Fruit fly (Drosophila melanogaster) whole organism, adult: ENCODE results near the gene eIF5B.

Source experiments
- CG11617 ChIP-seq: fragments of 200-800 bp; sonication (Bioruptor generic); optimal IDR thresholded peaks from 2 replicates; lab custom pipeline; 2017; ENCODE audit warnings: mild to moderate bottlenecking, missing biosample characterization, missing genetic modification reagents, missing genetic modification characterization
- CG12768 ChIP-seq: fragments of 200-800 bp; sonication (Bioruptor generic); optimal IDR thresholded peaks from 2 replicates; lab custom pipeline; 2017; ENCODE audit warnings: missing biosample characterization, missing genetic modification characterization, mild to moderate bottlenecking, moderate library complexity, missing genetic modification reagents
- CG1620 ChIP-seq: fragments of 200-800 bp; sonication (Bioruptor generic); optimal IDR thresholded peaks from 2 replicates; lab custom pipeline; 2016; ENCODE audit warnings: missing biosample characterization, missing genetic modification characterization
- CG5204 ChIP-seq: fragments of 200-800 bp; sonication (Bioruptor generic); optimal IDR thresholded peaks from 2 replicates; lab custom pipeline; 2016; ENCODE audit warnings: missing biosample characterization, missing genetic modification characterization
- CG7045 ChIP-seq: fragments of 200-800 bp; sonication (Bioruptor generic); optimal IDR thresholded peaks from 2 replicates; lab custom pipeline; 2017; ENCODE audit warnings: missing biosample characterization, mild to moderate bottlenecking, missing genetic modification characterization
- CG7101 ChIP-seq: fragments of 200-800 bp; sonication (Bioruptor generic); optimal IDR thresholded peaks from 2 replicates; lab custom pipeline; 2018; ENCODE audit warnings: missing biosample characterization, mild to moderate bottlenecking, missing genetic modification characterization, moderate library complexity
- Clk ChIP-seq: fragments of 200-800 bp; sonication (Bioruptor generic); optimal IDR thresholded peaks from 2 replicates; lab custom pipeline; 2017; ENCODE audit warnings: missing biosample characterization, missing genetic modification characterization
- bab1 ChIP-seq: fragments of 200-800 bp; sonication (Bioruptor generic); optimal IDR thresholded peaks from 3 replicates; lab custom pipeline; 2019; ENCODE audit warnings: missing biosample characterization, mild to moderate bottlenecking, missing genetic modification characterization, moderate library complexity
- cic ChIP-seq: fragments of 200-800 bp; sonication (Bioruptor generic); optimal IDR thresholded peaks from 2 replicates; lab custom pipeline; 2017; ENCODE audit warnings: missing biosample characterization, mild to moderate bottlenecking, missing genetic modification characterization, moderate library complexity
- cnc ChIP-seq, 2 experiments: fragments of >200 bp; optimal IDR thresholded peaks; 2 replicates each; lab custom pipeline; 2017
- kay ChIP-seq: fragments of 200-800 bp; sonication (Bioruptor generic); peaks from one replicate; lab custom pipeline; 2016; ENCODE audit warnings: missing biosample characterization, missing genetic modification characterization, borderline replicate concordance
- ovo ChIP-seq: fragments of 200-800 bp; sonication (Bioruptor generic); optimal IDR thresholded peaks from 2 replicates; lab custom pipeline; 2016; ENCODE audit warnings: missing biosample characterization, missing genetic modification characterization
- pad ChIP-seq: fragments of 200-800 bp; sonication (Bioruptor generic); optimal IDR thresholded peaks from 3 replicates; lab custom pipeline; 2017; ENCODE audit warnings: missing biosample characterization, missing genetic modification characterization, mild to moderate bottlenecking, moderate library complexity, missing genetic modification reagents
- tj ChIP-seq: fragments of 200-800 bp; sonication (Bioruptor generic); optimal IDR thresholded peaks from 3 replicates; lab custom pipeline; 2017; ENCODE audit warnings: missing biosample characterization, mild to moderate bottlenecking, missing genetic modification characterization, moderate library complexity

DNA sequence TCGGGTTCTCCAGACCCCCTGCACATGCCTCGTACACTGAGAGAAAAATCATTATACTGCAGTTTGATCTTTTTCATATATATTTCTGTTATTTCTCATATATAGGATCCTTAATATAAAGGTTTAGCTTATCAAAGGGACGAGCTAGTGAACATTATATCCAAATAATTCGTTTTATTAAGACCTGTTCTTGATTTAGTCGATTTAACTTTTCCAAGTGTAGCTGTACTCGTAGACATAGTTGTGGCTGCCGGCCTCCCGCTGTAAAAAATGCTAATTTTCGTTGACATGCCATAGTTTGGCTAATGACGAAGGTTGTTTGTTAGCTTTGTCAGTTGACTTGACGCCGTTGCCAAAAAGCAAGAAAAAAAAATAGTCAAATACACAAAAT lies 78.3 kb downstream of the eIF5B start:
- TF ChIP-seq cnc (optimal IDR thresholded peaks at IDR 0.05; lab: Kevin White, UChicago) (no peak), CG5204 (no peak), bab1 (GFP tag; lab: Kevin White, UChicago) (no peak), cic (GFP tag; lab: Kevin White, UChicago) (no peak), CG1620 (GFP tag; lab: Kevin White, UChicago) (no peak), Clk (GFP tag; lab: Kevin White, UChicago) (no peak), CG11617 (GFP tag; lab: Kevin White, UChicago) (no peak), pad (no peak), CG7045 (GFP tag; lab: Kevin White, UChicago) (no peak), CG7101 (tag; lab: Kevin White, UChicago) (no peak), tj (GFP tag; lab: Kevin White, UChicago) (no peak), kay (GFP tag; lab: Kevin White, UChicago) (peak; percentile 62), ovo (GFP tag; lab: Kevin White, UChicago) (no peak), CG12768 (GFP tag; lab: Kevin White, UChicago) (no peak)
